Fruit fly (Drosophila melanogaster) whole organism, embryonic: ENCODE data around the gene CG42366.

ENCODE experiments used
- Asciz ChIP-seq: fragments of 200-800 bp; sonication (Bioruptor generic); optimal IDR thresholded peaks from 2 replicates; lab custom pipeline; 2017; ENCODE audit warnings: missing biosample characterization, mild to moderate bottlenecking, missing genetic modification characterization, missing genetic modification reagents
- BtbVII ChIP-seq: fragments of 200-800 bp; sonication (Bioruptor generic); optimal IDR thresholded peaks from 3 replicates; lab custom pipeline; 2017; ENCODE audit warnings: missing biosample characterization, mild to moderate bottlenecking, missing genetic modification characterization
- CG11560 ChIP-seq: fragments of 200-800 bp; sonication (Bioruptor generic); IDR thresholded peaks from 3 replicates; pipeline ENCODE4 v1.3.6; 2022; ENCODE audit warnings: missing biosample characterization, missing genetic modification characterization
- CG12155 ChIP-seq: fragments of 200-800 bp; sonication (Bioruptor generic); optimal IDR thresholded peaks from 3 replicates; lab custom pipeline; 2016; ENCODE audit warnings: missing biosample characterization, missing genetic modification characterization
- CG12744 ChIP-seq: fragments of 200-800 bp; sonication (Bioruptor generic); optimal IDR thresholded peaks from 2 replicates; lab custom pipeline; 2016; ENCODE audit warnings: missing biosample characterization, missing genetic modification characterization
- CG13624 ChIP-seq: fragments of 200-800 bp; sonication (Bioruptor generic); optimal IDR thresholded peaks from 2 replicates; lab custom pipeline; 2016; ENCODE audit warnings: missing biosample characterization, missing genetic modification characterization
- CG14050 ChIP-seq: fragments of 200-800 bp; sonication (Bioruptor generic); IDR thresholded peaks from 3 replicates; pipeline ENCODE4 v1.3.6; 2022; ENCODE audit warnings: missing biosample characterization, missing genetic modification characterization
- CG17385 ChIP-seq: fragments of 200-800 bp; sonication (Bioruptor generic); optimal IDR thresholded peaks from 3 replicates; lab custom pipeline; 2018; ENCODE audit warnings: missing biosample characterization, mild to moderate bottlenecking, missing genetic modification characterization
- CG17912 ChIP-seq: fragments of 200-800 bp; sonication (Bioruptor generic); optimal IDR thresholded peaks from 2 replicates; lab custom pipeline; 2018; ENCODE audit warnings: missing biosample characterization, mild to moderate bottlenecking, missing genetic modification characterization
- CG1792 ChIP-seq: fragments of 200-800 bp; sonication (Bioruptor generic); optimal IDR thresholded peaks from 2 replicates; lab custom pipeline; 2016; ENCODE audit warnings: missing biosample characterization, missing genetic modification characterization
- CG2712 ChIP-seq: fragments of 200-800 bp; optimal IDR thresholded peaks from 3 replicates; lab custom pipeline; 2019; ENCODE audit warnings: missing biosample characterization, mild to moderate bottlenecking, missing genetic modification characterization, moderate library complexity
- CG34224 ChIP-seq: fragments of 200-800 bp; sonication (Bioruptor generic); IDR thresholded peaks from 3 replicates; pipeline ENCODE4 v1.3.6; 2022; ENCODE audit warnings: missing biosample characterization, missing genetic modification characterization; ENCODE audit not compliant: partially characterized antibody
- CG6254 ChIP-seq: fragments of 200-800 bp; sonication (Bioruptor generic); optimal IDR thresholded peaks from 3 replicates; lab custom pipeline; 2017; ENCODE audit warnings: mild to moderate bottlenecking, missing biosample characterization, missing genetic modification reagents, missing genetic modification characterization
- CG6272 ChIP-seq: fragments of 200-800 bp; sonication (Bioruptor generic); IDR thresholded peaks from 2 replicates; pipeline ENCODE4 v1.3.6; 2022; ENCODE audit warnings: missing biosample characterization, missing genetic modification characterization
- CG6654 ChIP-seq: fragments of 200-800 bp; sonication (Bioruptor generic); optimal IDR thresholded peaks from 2 replicates; lab custom pipeline; 2017; ENCODE audit warnings: missing biosample characterization, mild to moderate bottlenecking, missing genetic modification characterization
- CG6854 ChIP-seq: fragments of 200-800 bp; sonication (Bioruptor generic); optimal IDR thresholded peaks from 3 replicates; lab custom pipeline; 2017; ENCODE audit warnings: missing biosample characterization, mild to moderate bottlenecking, missing genetic modification characterization
- CG7357 ChIP-seq: fragments of 200-800 bp; sonication (Bioruptor generic); IDR thresholded peaks from 3 replicates; pipeline ENCODE4 v1.3.6; 2022; ENCODE audit warnings: missing biosample characterization, missing genetic modification characterization
- CkIIα-i1 ChIP-seq: fragments of 200-800 bp; sonication (Bioruptor generic); IDR thresholded peaks from 2 replicates; pipeline ENCODE4 v1.3.6; 2022; ENCODE audit warnings: missing biosample characterization, missing genetic modification characterization
- D ChIP-seq, 2 experiments: fragments of 200-800 bp in 1 of 2; fragments of >200 bp in 1 of 2; sonication (Bioruptor generic) in 1 of 2; optimal IDR thresholded peaks; 2 replicates in 1 of 2; 3 replicates in 1 of 2; lab custom pipeline; 2017; ENCODE audit warnings: mild to moderate bottlenecking in 1 of 2, missing biosample characterization in 1 of 2, missing genetic modification characterization in 1 of 2, missing genetic modification reagents in 1 of 2
- Fer3 ChIP-seq: fragments of 200-800 bp; sonication (Bioruptor generic); optimal IDR thresholded peaks from 2 replicates; lab custom pipeline; 2018; ENCODE audit warnings: missing biosample characterization, mild to moderate bottlenecking, missing genetic modification characterization, moderate library complexity
- HLH4C ChIP-seq: fragments of 200-800 bp; sonication (Bioruptor generic); IDR thresholded peaks from 3 replicates; pipeline ENCODE4 v1.3.6; 2022; ENCODE audit warnings: missing biosample characterization, missing genetic modification characterization; ENCODE audit not compliant: partially characterized antibody
- Lim3 ChIP-seq: fragments of 200-800 bp; sonication (Bioruptor generic); IDR thresholded peaks from 2 replicates; pipeline ENCODE4 v1.3.6; 2022; ENCODE audit warnings: missing biosample characterization, missing genetic modification characterization
- Max ChIP-seq: fragments of 200-800 bp; sonication (Bioruptor generic); optimal IDR thresholded peaks from 2 replicates; lab custom pipeline; 2016; ENCODE audit warnings: missing biosample characterization, mild to moderate bottlenecking, missing genetic modification characterization
- Med ChIP-seq: fragments of 200-800 bp; sonication (Bioruptor generic); peaks from one replicate; lab custom pipeline; 2016; ENCODE audit warnings: missing biosample characterization, missing genetic modification characterization, mild to moderate bottlenecking, inconsistent platforms, moderate library complexity
- Meics ChIP-seq: fragments of 200-800 bp; sonication (Bioruptor generic); optimal IDR thresholded peaks from 2 replicates; lab custom pipeline; 2017; ENCODE audit warnings: missing biosample characterization, mild to moderate bottlenecking, missing genetic modification characterization
- Nf-YC ChIP-seq: fragments of 200-800 bp; optimal IDR thresholded peaks from 3 replicates; lab custom pipeline; 2019; ENCODE audit warnings: missing biosample characterization, mild to moderate bottlenecking, missing genetic modification characterization, moderate library complexity
- Pdp1 ChIP-seq, 2 experiments: fragments of 200-800 bp; sonication (Bioruptor generic); optimal IDR thresholded peaks; 3 replicates each; lab custom pipeline; 2016; ENCODE audit warnings: missing biosample characterization in 2 of 2, missing genetic modification characterization in 2 of 2, mild to moderate bottlenecking in 1 of 2, moderate library complexity in 1 of 2
- Ssrp ChIP-seq: fragments of 200-800 bp; sonication (Bioruptor generic); optimal IDR thresholded peaks from 2 replicates; lab custom pipeline; 2018; ENCODE audit warnings: missing biosample characterization, mild to moderate bottlenecking, missing genetic modification characterization, moderate library complexity
- TFAM ChIP-seq: fragments of 200-800 bp; sonication (Bioruptor generic); optimal IDR thresholded peaks from 2 replicates; lab custom pipeline; 2017; ENCODE audit warnings: missing biosample characterization, missing genetic modification characterization, inconsistent platforms
- Xbp1 ChIP-seq: fragments of 200-800 bp; sonication (Bioruptor generic); optimal IDR thresholded peaks from 3 replicates; lab custom pipeline; 2016; ENCODE audit warnings: missing biosample characterization, mild to moderate bottlenecking, missing genetic modification characterization
- YL-1 ChIP-seq: fragments of 200-800 bp; sonication (Bioruptor generic); optimal IDR thresholded peaks from 3 replicates; lab custom pipeline; 2017; ENCODE audit warnings: missing biosample characterization, mild to moderate bottlenecking, missing genetic modification characterization
- ci ChIP-seq: fragments of 200-800 bp; sonication (Bioruptor generic); IDR thresholded peaks from 3 replicates; pipeline ENCODE4 v1.3.6; 2022; ENCODE audit warnings: missing biosample characterization, missing genetic modification characterization
- crol ChIP-seq: fragments of 200-800 bp; sonication (Bioruptor generic); IDR thresholded peaks from 2 replicates; pipeline ENCODE4 v1.3.6; 2022; ENCODE audit warnings: missing biosample characterization, missing genetic modification characterization
- crp ChIP-seq, 2 experiments: fragments of 200-800 bp; sonication (Bioruptor generic); optimal IDR thresholded peaks; 2 replicates in 1 of 2; 3 replicates in 1 of 2; lab custom pipeline; 2017; ENCODE audit warnings: missing biosample characterization in 2 of 2, missing genetic modification characterization in 2 of 2, mild to moderate bottlenecking in 1 of 2, moderate library complexity in 1 of 2
- dpn ChIP-seq, 2 experiments: fragments of 200-800 bp; sonication (Bioruptor generic); optimal IDR thresholded peaks; 3 replicates each; lab custom pipeline; 2016; ENCODE audit warnings: missing biosample characterization in 2 of 2, missing genetic modification characterization in 2 of 2
- ewg ChIP-seq: fragments of 200-800 bp; sonication (Bioruptor generic); optimal IDR thresholded peaks from 3 replicates; lab custom pipeline; 2017; ENCODE audit warnings: mild to moderate bottlenecking, missing biosample characterization, missing genetic modification reagents, missing genetic modification characterization
- gcm ChIP-seq: fragments of 200-800 bp; sonication (Bioruptor generic); optimal IDR thresholded peaks from 2 replicates; lab custom pipeline; 2019; ENCODE audit warnings: missing biosample characterization, mild to moderate bottlenecking, missing genetic modification characterization, moderate library complexity
- lbe ChIP-seq: fragments of 200-800 bp; sonication (Bioruptor generic); optimal IDR thresholded peaks from 2 replicates; lab custom pipeline; 2016; ENCODE audit warnings: missing biosample characterization, mild to moderate bottlenecking, missing genetic modification characterization
- nerfin-1 ChIP-seq: fragments of 200-800 bp; sonication (Bioruptor generic); optimal IDR thresholded peaks from 3 replicates; lab custom pipeline; 2019; ENCODE audit warnings: missing biosample characterization, mild to moderate bottlenecking, missing genetic modification characterization, moderate library complexity
- nmo ChIP-seq: fragments of 200-800 bp; sonication (Bioruptor generic); optimal IDR thresholded peaks from 2 replicates; lab custom pipeline; 2018; ENCODE audit warnings: missing biosample characterization, mild to moderate bottlenecking, missing genetic modification characterization, moderate library complexity
- run ChIP-seq: fragments of 200-800 bp; sonication (Bioruptor generic); optimal IDR thresholded peaks from 3 replicates; lab custom pipeline; 2018; ENCODE audit warnings: missing biosample characterization, mild to moderate bottlenecking, missing genetic modification characterization
- salm ChIP-seq: fragments of 200-800 bp; sonication (Bioruptor generic); optimal IDR thresholded peaks from 2 replicates; lab custom pipeline; 2018; ENCODE audit warnings: missing biosample characterization, mild to moderate bottlenecking, missing genetic modification characterization
- shn ChIP-seq: fragments of 200-800 bp; sonication (Bioruptor generic); optimal IDR thresholded peaks from 3 replicates; lab custom pipeline; 2016; ENCODE audit warnings: missing biosample characterization, missing genetic modification characterization
- slp2 ChIP-seq: fragments of 200-800 bp; sonication (Bioruptor generic); optimal IDR thresholded peaks from 2 replicates; lab custom pipeline; 2016; ENCODE audit warnings: missing biosample characterization, missing genetic modification characterization
- unpg ChIP-seq: fragments of 200-800 bp; sonication (Bioruptor generic); optimal IDR thresholded peaks from 3 replicates; lab custom pipeline; 2018; ENCODE audit warnings: missing biosample characterization, mild to moderate bottlenecking, missing genetic modification characterization, moderate library complexity
- zen2 ChIP-seq: fragments of 200-800 bp; sonication (Bioruptor generic); IDR thresholded peaks from 3 replicates; pipeline ENCODE4 v1.3.6; 2022; ENCODE audit warnings: missing biosample characterization, missing genetic modification characterization; ENCODE audit not compliant: partially characterized antibody
- zf30C ChIP-seq: fragments of 200-800 bp; sonication (Bioruptor generic); optimal IDR thresholded peaks from 3 replicates; lab custom pipeline; 2018; ENCODE audit warnings: missing biosample characterization, mild to moderate bottlenecking, missing genetic modification characterization

The CG42366 gene

DNA sequence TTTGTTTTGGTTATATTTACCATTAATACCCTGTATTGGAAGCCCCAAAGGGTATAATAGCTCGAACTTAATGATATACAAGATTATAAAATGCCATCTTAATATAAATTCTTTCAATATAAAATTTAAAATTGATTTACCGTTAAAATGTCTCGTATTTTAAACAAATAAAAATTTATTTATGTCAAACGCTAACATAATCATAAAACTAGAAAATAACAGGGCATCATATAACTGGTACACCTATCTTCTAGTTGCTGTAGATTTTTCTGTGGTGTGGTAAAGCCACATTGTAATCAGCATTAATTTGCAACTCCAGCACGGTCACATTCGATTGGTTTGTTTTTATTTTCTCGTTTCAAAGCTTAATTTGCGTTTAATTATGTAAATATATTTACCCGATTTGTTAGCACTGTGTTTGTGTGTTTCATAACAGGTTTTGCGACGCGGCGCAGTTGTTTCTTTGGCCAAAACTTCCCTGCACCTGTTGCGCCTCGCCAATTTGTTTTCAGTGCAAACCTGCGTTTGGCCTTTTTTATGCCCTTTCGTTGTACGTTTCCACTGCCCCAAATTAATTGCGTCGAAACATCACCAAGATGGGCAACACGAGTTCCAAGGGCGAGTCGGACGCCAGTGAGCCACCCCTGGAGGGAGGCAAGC, 32.2 kb downstream of the CG42366 start, which contains the start of the genes CG4658 and CG5846 (continued):
- TF ChIP-seq HLH4C (GFP tag; lab: Robert Waterston, UW) (no peak), Lim3 (GFP tag; lab: Robert Waterston, UW) (peak; percentile 61; the same call in 1 of the 2 replicates), CG17385 (GFP tag; lab: Kevin White, UChicago) (peak; percentile 88), BtbVII (GFP tag; lab: Kevin White, UChicago) (peak; percentile 74), crp (GFP tag; optimal IDR thresholded peaks at IDR 0.05; lab: Kevin White, UChicago) (peak in 1 of 2 experiments; percentile 60), CG6272 (GFP tag; lab: Robert Waterston, UW) (peak; percentile 93), dpn (GFP tag; optimal IDR thresholded peaks at IDR 0.05; lab: Kevin White, UChicago) (peak; percentile 81 to 95), crol (GFP tag; lab: Robert Waterston, UW) (peak; percentile 39; the same call in 1 of the 2 replicates), nmo (GFP tag; lab: Kevin White, UChicago) (peak; percentile 97), Xbp1 (peak; percentile 97), CG34224 (GFP tag; lab: Robert Waterston, UW) (no peak), CG14050 (GFP tag; lab: Robert Waterston, UW) (peak; percentile 90), run (tag; lab: Kevin White, UChicago) (peak; percentile 95), gcm (GFP tag; lab: Kevin White, UChicago) (peak; percentile 96), CG2712 (tag; lab: Kevin White, UChicago) (peak; percentile 98), CG6654 (peak; percentile 45), ci (GFP tag; lab: Robert Waterston, UW) (peak; percentile 92), Nf-YC (tag; lab: Kevin White, UChicago) (peak; percentile 81), slp2 (GFP tag; lab: Kevin White, UChicago) (peak; percentile 73), CG12155 (peak; percentile 92), CG6254 (GFP tag; lab: Kevin White, UChicago) (peak; percentile 81), CG13624 (GFP tag; lab: Kevin White, UChicago) (peak; percentile 81), CG11560 (tag; lab: Robert Waterston, UW) (peak; percentile 78), nerfin-1 (tag; lab: Kevin White, UChicago) (peak; percentile 86), Ssrp (tag; lab: Kevin White, UChicago) (peak; percentile 95), ewg (GFP tag; lab: Kevin White, UChicago) (peak; percentile 76), shn (peak; percentile 79), Pdp1 (GFP tag; optimal IDR thresholded peaks at IDR 0.05; lab: Kevin White, UChicago) (peak; percentile 85 to 87), CG7357 (GFP tag; lab: Robert Waterston, UW) (peak; percentile 89), D (optimal IDR thresholded peaks at IDR 0.05; lab: Kevin White, UChicago) (no peak), D (GFP tag; optimal IDR thresholded peaks at IDR 0.05; lab: Kevin White, UChicago) (peak; percentile 84), zen2 (GFP tag; lab: Robert Waterston, UW) (no peak), Max (GFP tag; lab: Kevin White, UChicago) (peak; percentile 90), TFAM (GFP tag; lab: Kevin White, UChicago) (peak; percentile 67), CkIIα-i1 (GFP tag; lab: Robert Waterston, UW) (no peak; the same call in 1 of the 2 replicates), CG12744 (peak; percentile 75), zf30C (GFP tag; lab: Kevin White, UChicago) (peak; percentile 25), Asciz (GFP tag; lab: Kevin White, UChicago) (peak; percentile 87), Meics (peak; percentile 92), salm (tag; lab: Kevin White, UChicago) (peak; percentile 91), lbe (GFP tag; lab: Kevin White, UChicago) (peak; percentile 74), unpg (GFP tag; lab: Kevin White, UChicago) (peak; percentile 97), Med (GFP tag; lab: Kevin White, UChicago) (peak; percentile 88), CG6854 (GFP tag; lab: Kevin White, UChicago) (peak; percentile 78), YL-1 (GFP tag; lab: Kevin White, UChicago) (peak; percentile 91), CG1792 (GFP tag; lab: Kevin White, UChicago) (peak; percentile 5), Fer3 (tag; lab: Kevin White, UChicago) (peak; percentile 94), CG17912 (GFP tag; lab: Kevin White, UChicago) (peak; percentile 9)
